Fruit fly (Drosophila melanogaster): ENCODE results near the gene Gr68a.

Gr68a gene

dm6 chr3L:11711059-11711628 lies 40.0 kb upstream of the Gr68a start, which contains the start of gene crim (continued):
- peak; percentile 50; the same call in 1 of the 2 replicates for TF ChIP-seq CG13287 (GFP tag; IDR thresholded peaks at IDR 0.05; ENCODE audit: partially characterized antibody)
- no peak for TF ChIP-seq CG42726 (GFP tag; IDR thresholded peaks at IDR 0.05; ENCODE audit: partially characterized antibody)
- no peak for TF ChIP-seq Sox102F (GFP tag; optimal IDR thresholded peaks at IDR 0.05)
- TF ChIP-seq NC2β (GFP tag; optimal IDR thresholded peaks at IDR 0.05) = no peak
- no peak for TF ChIP-seq CG6683 (GFP tag; optimal IDR thresholded peaks at IDR 0.05)
- no peak for TF ChIP-seq Optix (GFP tag; IDR thresholded peaks at IDR 0.05)
- TF ChIP-seq pzg (GFP tag; optimal IDR thresholded peaks at IDR 0.05) = peak; percentile 96
- TF ChIP-seq NC2α (GFP tag; optimal IDR thresholded peaks at IDR 0.05) = no peak
- no peak for TF ChIP-seq D19A (tag; optimal IDR thresholded peaks at IDR 0.05)
- peak; percentile 62 for TF ChIP-seq CG14710 (tag; optimal IDR thresholded peaks at IDR 0.05)
- no peak for TF ChIP-seq sc (optimal IDR thresholded peaks at IDR 0.05)
- no peak for TF ChIP-seq sc (GFP tag; optimal IDR thresholded peaks at IDR 0.05)
- TF ChIP-seq HmgZ (tag; optimal IDR thresholded peaks at IDR 0.05) = peak; percentile 59
- TF ChIP-seq Med (GFP tag) = peak; percentile 70
- no peak for TF ChIP-seq nerfin-2 (GFP tag; IDR thresholded peaks at IDR 0.05; ENCODE audit: partially characterized antibody)
- TF ChIP-seq CG11504 (tag; optimal IDR thresholded peaks at IDR 0.05) = peak; percentile 73
- TF ChIP-seq bowl (GFP tag; IDR thresholded peaks at IDR 0.05) = no peak
- TF ChIP-seq CG33557 (GFP tag; optimal IDR thresholded peaks at IDR 0.05) = no peak
- TF ChIP-seq fru (optimal IDR thresholded peaks at IDR 0.05) = no peak
- no peak for TF ChIP-seq CG12299 (tag; optimal IDR thresholded peaks at IDR 0.05)
- TF ChIP-seq cas (GFP tag; IDR thresholded peaks at IDR 0.05) = no peak
- TF ChIP-seq Xrp1 (GFP tag; IDR thresholded peaks at IDR 0.05) = no peak
- no peak for TF ChIP-seq Spps (tag; optimal IDR thresholded peaks at IDR 0.05)
- no peak for TF ChIP-seq CG32532 (GFP tag; IDR thresholded peaks at IDR 0.05)
- TF ChIP-seq chif (GFP tag; optimal IDR thresholded peaks at IDR 0.05) = no peak
- TF ChIP-seq CG17829 (tag; optimal IDR thresholded peaks at IDR 0.05) = peak; percentile 43
- TF ChIP-seq CG11456 (GFP tag; IDR thresholded peaks at IDR 0.05) = no peak
- TF ChIP-seq Dbx (GFP tag; IDR thresholded peaks at IDR 0.05) = 0 out of 3 replicates have a peak, but pooled peaks have one; percentile 14
- no peak for TF ChIP-seq CG4424 (GFP tag; optimal IDR thresholded peaks at IDR 0.05)
- TF ChIP-seq seq (GFP tag; IDR thresholded peaks at IDR 0.05) = no peak
- TF ChIP-seq Nf-YA (GFP tag; IDR thresholded peaks at IDR 0.05) = no peak
- TF ChIP-seq gcm2 (GFP tag; optimal IDR thresholded peaks at IDR 0.05) = no peak
- no peak for TF ChIP-seq otp (GFP tag; IDR thresholded peaks at IDR 0.05)
- TF ChIP-seq CG4282 (GFP tag; optimal IDR thresholded peaks at IDR 0.05) = no peak
- no peak for TF ChIP-seq Xbp1 (GFP tag; optimal IDR thresholded peaks at IDR 0.05)
- TF ChIP-seq chm (GFP tag; IDR thresholded peaks at IDR 0.05) = no peak
- no peak for TF ChIP-seq CG13894 (tag; optimal IDR thresholded peaks at IDR 0.05)
- TF ChIP-seq CG12391 (tag; optimal IDR thresholded peaks at IDR 0.05) = peak; percentile 11
- no peak for TF ChIP-seq Drgx (GFP tag; IDR thresholded peaks at IDR 0.05)
- TF ChIP-seq Bdp1 (GFP tag; optimal IDR thresholded peaks at IDR 0.05) = no peak
- TF ChIP-seq CG3726 (GFP tag; IDR thresholded peaks at IDR 0.05) = no peak
- no peak for TF ChIP-seq Sry-β (GFP tag; optimal IDR thresholded peaks at IDR 0.05)
- TF ChIP-seq gcm (GFP tag; optimal IDR thresholded peaks at IDR 0.05) = no peak
- TF ChIP-seq gro (GFP tag; optimal IDR thresholded peaks at IDR 0.05) = no peak
- TF ChIP-seq Jarid2 (GFP tag; optimal IDR thresholded peaks at IDR 0.05) = no peak
- TF ChIP-seq CG6791 (GFP tag; IDR thresholded peaks at IDR 0.05; ENCODE audit: partially characterized antibody) = no peak
- TF ChIP-seq Dll (GFP tag; IDR thresholded peaks at IDR 0.05; ENCODE audit: partially characterized antibody) = no peak
- no peak for TF ChIP-seq CG8388 (GFP tag; optimal IDR thresholded peaks at IDR 0.05)
- TF ChIP-seq stwl (tag; optimal IDR thresholded peaks at IDR 0.05) = peak; percentile 81
- TF ChIP-seq CG15601 (tag; optimal IDR thresholded peaks at IDR 0.05) = peak; percentile 16
- no peak for TF ChIP-seq unc-4 (GFP tag; IDR thresholded peaks at IDR 0.05; ENCODE audit: partially characterized antibody)

Measured in whole organism, embryonic.